Fruit fly (Drosophila melanogaster): ENCODE measurements around the gene sloth2.

The sloth2 gene

DNA sequence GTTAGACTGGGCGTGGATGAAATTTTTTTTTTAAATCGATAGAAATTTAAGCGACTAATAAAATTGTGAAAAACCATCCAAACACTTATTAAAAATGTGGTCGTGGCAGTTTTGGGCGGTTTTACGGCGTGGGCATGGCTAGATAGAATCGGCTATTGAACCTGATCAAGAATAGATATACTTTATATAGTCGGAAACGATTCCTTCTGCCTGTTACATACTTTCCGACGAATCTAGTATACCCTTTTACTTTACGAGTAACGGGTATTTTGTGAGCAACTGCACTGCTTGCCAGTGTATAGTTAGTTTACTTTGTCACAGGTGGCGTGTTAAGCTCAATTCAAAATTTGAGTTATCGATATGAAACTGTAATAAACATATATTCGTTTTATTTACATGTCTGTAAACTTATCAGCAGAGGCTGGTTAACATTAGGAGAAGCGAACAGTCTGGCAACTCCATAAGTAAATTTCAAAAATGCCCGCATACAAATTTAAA is 3.8 kb downstream of the sloth2 start (continued):
- TF ChIP-seq CG7745 (tag; optimal IDR thresholded peaks at IDR 0.05) (no peak), CG16863 (GFP tag; optimal IDR thresholded peaks at IDR 0.05) (peak; percentile 31), CG16779 (GFP tag; IDR thresholded peaks at IDR 0.05) (no peak), CG8388 (GFP tag; optimal IDR thresholded peaks at IDR 0.05) (peak; percentile 39), salm (tag; optimal IDR thresholded peaks at IDR 0.05) (peak; percentile 8), ranshi (GFP tag; IDR thresholded peaks at IDR 0.05) (peak; percentile 31; the same call in 1 of the 2 replicates), Hr3 (GFP tag; optimal IDR thresholded peaks at IDR 0.05) (peak; percentile 10), CG14014 (GFP tag; IDR thresholded peaks at IDR 0.05) (peak; percentile 52; the same call in 1 of the 2 replicates), Gug (GFP tag; IDR thresholded peaks at IDR 0.05) (peak; percentile 39; the same call in 1 of the 4 replicates), emc (GFP tag; optimal IDR thresholded peaks at IDR 0.05) (no peak), E2f1 (GFP tag; IDR thresholded peaks at IDR 0.05) (peak; percentile 15; the same call in 1 of the 2 replicates), sna (GFP tag; IDR thresholded peaks at IDR 0.05; ENCODE audit: partially characterized antibody) (peak; percentile 45; the same call in 1 of the 2 replicates), br (optimal IDR thresholded peaks at IDR 0.05) (no peak), tx (GFP tag; optimal IDR thresholded peaks at IDR 0.05) (peak; percentile 27), Xbp1 (GFP tag; optimal IDR thresholded peaks at IDR 0.05) (peak; percentile 51), p53 (GFP tag; optimal IDR thresholded peaks at IDR 0.05) (peak; percentile 27), CG10979 (tag; optimal IDR thresholded peaks at IDR 0.05) (peak; percentile 26), CG12769 (tag; optimal IDR thresholded peaks at IDR 0.05) (peak; percentile 58), rib (GFP tag; IDR thresholded peaks at IDR 0.05) (peak; percentile 52; the same call in 1 of the 2 replicates), dmrt11E (tag; optimal IDR thresholded peaks at IDR 0.05) (no peak), HmgZ (tag; optimal IDR thresholded peaks at IDR 0.05) (peak; percentile 57), bbx (GFP tag; IDR thresholded peaks at IDR 0.05; ENCODE audit: partially characterized antibody) (peak; percentile 49; the same call in 1 of the 2 replicates), Hsf (GFP tag; optimal IDR thresholded peaks at IDR 0.05) (peak; percentile 55), CG17802 (tag; optimal IDR thresholded peaks at IDR 0.05) (no peak), Mrtf (GFP tag; IDR thresholded peaks at IDR 0.05) (peak; percentile 59; the same call in 1 of the 3 replicates), D19A (tag; optimal IDR thresholded peaks at IDR 0.05) (peak; percentile 9), Trl (optimal IDR thresholded peaks at IDR 0.05) (no peak), Trl (GFP tag; optimal IDR thresholded peaks at IDR 0.05) (peak; percentile 67), H2.0 (GFP tag; IDR thresholded peaks at IDR 0.05) (peak; percentile 25; the same call in 1 of the 2 replicates), nerfin-1 (tag; optimal IDR thresholded peaks at IDR 0.05) (no peak), exex (tag; optimal IDR thresholded peaks at IDR 0.05) (no peak), gce (GFP tag; IDR thresholded peaks at IDR 0.05) (no peak), knrl (GFP tag; IDR thresholded peaks at IDR 0.05; ENCODE audit: partially characterized antibody) (peak; percentile 62), sens-2 (GFP tag; IDR thresholded peaks at IDR 0.05) (peak; percentile 44; the same call in 1 of the 2 replicates), CG15479 (GFP tag; optimal IDR thresholded peaks at IDR 0.05) (no peak), unc-4 (GFP tag; IDR thresholded peaks at IDR 0.05; ENCODE audit: partially characterized antibody) (peak; percentile 71), CG10565 (GFP tag; optimal IDR thresholded peaks at IDR 0.05) (no peak), sug (tag; optimal IDR thresholded peaks at IDR 0.05) (peak; percentile 62), dpn (GFP tag; optimal IDR thresholded peaks at IDR 0.05) (peak; percentile 47 to 79), Ptx1 (GFP tag; IDR thresholded peaks at IDR 0.05) (peak; percentile 57), dan (GFP tag; IDR thresholded peaks at IDR 0.05) (no peak), CG8290 (GFP tag; optimal IDR thresholded peaks at IDR 0.05) (peak; percentile 37), CG8290 (tag; optimal IDR thresholded peaks at IDR 0.05) (peak in 1 of 2 experiments; percentile 89), Hmr (GFP tag; optimal IDR thresholded peaks at IDR 0.05) (peak; percentile 63), gsb-n (tag; optimal IDR thresholded peaks at IDR 0.05) (peak; percentile 12), Dad (GFP tag; optimal IDR thresholded peaks at IDR 0.05) (peak; percentile 54), CG12391 (tag; optimal IDR thresholded peaks at IDR 0.05) (peak; percentile 35), CG9437 (GFP tag; optimal IDR thresholded peaks at IDR 0.05) (peak; percentile 8), CG8478 (optimal IDR thresholded peaks at IDR 0.05) (no peak), CG17385 (GFP tag; optimal IDR thresholded peaks at IDR 0.05) (peak; percentile 5), CG2875 (GFP tag; optimal IDR thresholded peaks at IDR 0.05) (peak; percentile 28)
